Worm (Caenorhabditis elegans) whole organism, L2 larva: ENCODE measurements around the gene srbc-16.

Experiments
- C34F6.9 ChIP-seq: fragments of 150-350 bp; optimal IDR thresholded peaks from 2 replicates; lab custom pipeline; 2014; ENCODE audit warnings: missing biosample characterization, missing genetic modification characterization
- F13H6.1 ChIP-seq: sonication (generic microtip); optimal IDR thresholded peaks from 2 replicates; lab custom pipeline; 2016; ENCODE audit warnings: missing genetic modification characterization, missing compliant biosample characterization
- ZK546.5 ChIP-seq: sonication (generic microtip); optimal IDR thresholded peaks from 2 replicates; lab custom pipeline; 2017; ENCODE audit warnings: missing biosample characterization, missing genetic modification characterization
- ama-1 ChIP-seq: fragments of 150-350 bp; optimal IDR thresholded peaks from 2 replicates; lab custom pipeline; 2018; ENCODE audit warnings: inconsistent platforms
- ceh-82 ChIP-seq: fragments of 150-350 bp; optimal IDR thresholded peaks from 2 replicates; lab custom pipeline; 2014; ENCODE audit warnings: missing biosample characterization, missing genetic modification characterization
- dmd-4 ChIP-seq: sonication (generic microtip); optimal IDR thresholded peaks from 2 replicates; lab custom pipeline; 2017; ENCODE audit warnings: missing biosample characterization, missing genetic modification characterization
- egl-27 ChIP-seq: sonication (generic microtip); optimal IDR thresholded peaks from 3 replicates; lab custom pipeline; 2017; ENCODE audit warnings: missing biosample characterization, missing genetic modification reagents, missing genetic modification characterization
- fos-1 ChIP-seq: fragments of 150-350 bp; optimal IDR thresholded peaks from 2 replicates; lab custom pipeline; 2014; ENCODE audit warnings: missing biosample characterization, missing genetic modification characterization
- lin-11 ChIP-seq: fragments of 150-350 bp; sonication (generic microtip); optimal IDR thresholded peaks from 2 replicates; lab custom pipeline; 2014; ENCODE audit warnings: missing biosample characterization, missing genetic modification characterization, inconsistent platforms, mixed read lengths
- mdl-1 ChIP-seq, 2 experiments: fragments of 150-350 bp in 1 of 2; sonication (generic microtip) in 1 of 2; optimal IDR thresholded peaks; 2 replicates each; lab custom pipeline; 2017; ENCODE audit warnings: missing biosample characterization in 2 of 2, missing genetic modification characterization in 2 of 2
- nhr-11 ChIP-seq: fragments of 150-350 bp; optimal IDR thresholded peaks from 2 replicates; lab custom pipeline; 2014; ENCODE audit warnings: missing biosample characterization, missing genetic modification characterization
- nhr-12 ChIP-seq: fragments of 150-350 bp; optimal IDR thresholded peaks from 2 replicates; lab custom pipeline; 2014; ENCODE audit warnings: missing biosample characterization, missing genetic modification characterization
- nhr-6 ChIP-seq: fragments of 150-350 bp; optimal IDR thresholded peaks from 2 replicates; lab custom pipeline; 2014; ENCODE audit warnings: missing biosample characterization, missing genetic modification characterization
- peb-1 ChIP-seq: fragments of 150-350 bp; optimal IDR thresholded peaks from 2 replicates; lab custom pipeline; 2014; ENCODE audit warnings: missing biosample characterization, missing genetic modification characterization

ce11 chrV:2192117-2192516 lies 10.3 kb downstream of the srbc-16 start, which contains the start of gene nhr-13:
- TF ChIP-seq fos-1 (peak; percentile 15), C34F6.9 (tag; lab: Kevin White, UChicago) (no peak), ama-1 (lab: Kevin White, UChicago) (no peak), ceh-82 (no peak), nhr-6 (tag; lab: Kevin White, UChicago) (no peak), egl-27 (no peak), mdl-1 (tag; optimal IDR thresholded peaks at IDR 0.05; lab: Kevin White, UChicago) (no peak), dmd-4 (tag; lab: Kevin White, UChicago) (no peak), peb-1 (no peak), F13H6.1 (tag; lab: Kevin White, UChicago) (no peak), ZK546.5 (no peak), nhr-12 (tag; lab: Kevin White, UChicago) (no peak), nhr-11 (tag; lab: Kevin White, UChicago) (no peak), lin-11 (no peak)
